Worm (Caenorhabditis elegans): ENCODE results near the gene asp-15.

Gene asp-15

ce11 chrV:19044753-19045152, at the start of gene asp-15:
asp-15 (minus strand) TSS chrV:19044853.
- TF ChIP-seq unc-62 (GFP tag; optimal IDR thresholded peaks at IDR 0.05): no peak
- no peak for TF ChIP-seq crh-2 (tag; optimal IDR thresholded peaks at IDR 0.05)
- no peak for TF ChIP-seq F13H6.1 (tag; optimal IDR thresholded peaks at IDR 0.05)
- TF ChIP-seq mbf-1 (tag; optimal IDR thresholded peaks at IDR 0.05): no peak
- no peak for TF ChIP-seq ztf-1 (GFP tag; conservative IDR thresholded peaks at IDR 0.05)
- TF ChIP-seq fos-1 (tag; optimal IDR thresholded peaks at IDR 0.05): no peak
- TF ChIP-seq egl-27 (tag; optimal IDR thresholded peaks at IDR 0.05): no peak
- TF ChIP-seq nhr-237 (tag; optimal IDR thresholded peaks at IDR 0.05): no peak
- TF ChIP-seq nhr-77 (tag; optimal IDR thresholded peaks at IDR 0.05): no peak
- TF ChIP-seq C34F6.9 (tag; optimal IDR thresholded peaks at IDR 0.05): no peak
- no peak for TF ChIP-seq nhr-129 (tag; optimal IDR thresholded peaks at IDR 0.05)
- no peak for TF ChIP-seq nhr-6 (tag; optimal IDR thresholded peaks at IDR 0.05)
- TF ChIP-seq elt-1 (tag; optimal IDR thresholded peaks at IDR 0.05): no peak
- TF ChIP-seq ZK546.5 (tag; optimal IDR thresholded peaks at IDR 0.05): no peak

ce11 chrV:19090885-19091284, 46.2 kb upstream of the asp-15 start:
- no peak for TF ChIP-seq nhr-77 (tag; optimal IDR thresholded peaks at IDR 0.05)
- TF ChIP-seq lsy-2 (tag; optimal IDR thresholded peaks at IDR 0.05): no peak
- no peak for TF ChIP-seq ztf-1 (GFP tag; conservative IDR thresholded peaks at IDR 0.05)
- no peak for TF ChIP-seq Y55F3AM.14 (GFP tag; optimal IDR thresholded peaks at IDR 0.05)
- no peak for TF ChIP-seq sem-4 (tag; optimal IDR thresholded peaks at IDR 0.05)
- no peak for TF ChIP-seq nhr-12 (tag; optimal IDR thresholded peaks at IDR 0.05)
- no peak for TF ChIP-seq fos-1 (tag; optimal IDR thresholded peaks at IDR 0.05)
- no peak for TF ChIP-seq nhr-6 (tag; optimal IDR thresholded peaks at IDR 0.05)
- no peak for TF ChIP-seq mab-5 (tag; optimal IDR thresholded peaks at IDR 0.05)
- TF ChIP-seq lin-13 (GFP tag; optimal IDR thresholded peaks at IDR 0.05): no peak
- no peak for TF ChIP-seq nhr-237 (tag; optimal IDR thresholded peaks at IDR 0.05)
- TF ChIP-seq unc-55 (GFP tag; optimal IDR thresholded peaks at IDR 0.05): no peak
- no peak for TF ChIP-seq nhr-21 (tag; optimal IDR thresholded peaks at IDR 0.05)

- TF ChIP-seq blmp-1 (tag; optimal IDR thresholded peaks at IDR 0.05; ENCODE audit: insufficient read depth): no peak
- TF ChIP-seq ztf-11 (tag; optimal IDR thresholded peaks at IDR 0.05): no peak
- no peak for TF ChIP-seq nhr-77 (tag; optimal IDR thresholded peaks at IDR 0.05)
- no peak for TF ChIP-seq ceh-82 (tag; optimal IDR thresholded peaks at IDR 0.05)
- TF ChIP-seq unc-39 (tag; optimal IDR thresholded peaks at IDR 0.05): no peak
- no peak for TF ChIP-seq fos-1 (tag; optimal IDR thresholded peaks at IDR 0.05)
- no peak for TF ChIP-seq nhr-21 (tag; optimal IDR thresholded peaks at IDR 0.05)
- no peak for TF ChIP-seq nhr-12 (tag; optimal IDR thresholded peaks at IDR 0.05)
- no peak for TF ChIP-seq elt-1 (tag; optimal IDR thresholded peaks at IDR 0.05)
- no peak for TF ChIP-seq lin-11 (tag; optimal IDR thresholded peaks at IDR 0.05)
- no peak for TF ChIP-seq crh-2 (tag; optimal IDR thresholded peaks at IDR 0.05)
Observed at ce11 chrV:19087426-19087825, 42.8 kb upstream of the asp-15 start, which contains the start of gene nhr-145. nhr-145 (plus strand) TSS chrV:19087723.

ce11 chrV:19083789-19084188, 39.1 kb upstream of the asp-15 start:
- TF ChIP-seq ztf-11 (tag; optimal IDR thresholded peaks at IDR 0.05) (no peak), lin-11 (tag; optimal IDR thresholded peaks at IDR 0.05) (no peak), lsy-2 (tag; optimal IDR thresholded peaks at IDR 0.05) (no peak), egl-27 (tag; optimal IDR thresholded peaks at IDR 0.05) (no peak), dmd-4 (tag; optimal IDR thresholded peaks at IDR 0.05) (no peak), ztf-4 (tag; optimal IDR thresholded peaks at IDR 0.05) (no peak), sma-9 (GFP tag; optimal IDR thresholded peaks at IDR 0.05) (no peak), sma-9 (tag; optimal IDR thresholded peaks at IDR 0.05) (no peak), ZK546.5 (tag; optimal IDR thresholded peaks at IDR 0.05) (no peak), nhr-12 (tag; optimal IDR thresholded peaks at IDR 0.05) (no peak), lin-39 (tag; optimal IDR thresholded peaks at IDR 0.05) (no peak), peb-1 (tag; optimal IDR thresholded peaks at IDR 0.05) (no peak), Y55F3AM.14 (GFP tag; optimal IDR thresholded peaks at IDR 0.05) (no peak), gmeb-1 (tag; optimal IDR thresholded peaks at IDR 0.05) (no peak)

ce11 chrV:19082541-19082940, 37.9 kb upstream of the asp-15 start, which contains the start of gene nhr-95:
nhr-95 (minus strand) TSS chrV:19082641.
- no peak for TF ChIP-seq nhr-11 (tag; optimal IDR thresholded peaks at IDR 0.05)
- no peak for TF ChIP-seq ama-1 (optimal IDR thresholded peaks at IDR 0.05)
- TF ChIP-seq zag-1 (tag; optimal IDR thresholded peaks at IDR 0.05): no peak
- TF ChIP-seq nhr-77 (tag; optimal IDR thresholded peaks at IDR 0.05): no peak
